Fruit fly (Drosophila melanogaster): ENCODE data around the gene CG34324.
A peak's percentile ranks its signal among the peaks of the same experiment; 100 is the strongest.

CG34324 gene

DNA sequence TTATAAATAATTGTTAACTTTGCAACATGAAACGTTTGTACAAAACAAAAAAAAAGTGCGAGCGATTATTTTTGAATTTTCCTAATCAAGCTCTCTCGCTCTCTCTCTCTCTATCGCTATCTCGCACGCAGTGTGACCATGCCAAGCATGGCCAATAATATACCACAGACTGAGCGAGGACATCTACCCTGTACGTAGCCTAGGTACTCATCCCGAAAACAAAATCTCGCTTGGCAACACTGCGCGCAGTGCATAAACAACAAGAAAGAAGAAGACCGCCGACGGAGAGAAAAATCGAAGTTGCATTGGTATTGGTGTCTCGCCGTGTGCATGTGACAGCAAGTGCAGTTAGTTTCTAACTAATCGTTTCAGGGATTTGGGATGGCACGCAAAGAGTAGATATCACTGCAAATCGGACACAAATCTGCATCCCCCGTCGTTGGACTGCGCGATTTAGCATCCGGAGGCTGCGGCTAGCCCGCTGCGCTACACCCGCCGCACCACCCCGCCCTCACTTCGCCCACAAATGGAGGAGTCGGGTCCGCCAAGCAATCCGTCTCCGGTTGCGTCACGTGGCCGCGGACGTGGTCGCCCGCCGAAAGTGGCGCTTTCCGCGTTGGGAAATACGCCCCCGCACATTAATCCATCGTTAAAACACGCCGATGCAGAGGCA, 44.4 kb downstream of the CG34324 start, which contains the start of the genes CG1998 and Set2 (continued):
- TF ChIP-seq Dll (GFP tag; IDR thresholded peaks at IDR 0.05; ENCODE audit: partially characterized antibody) (0 out of 4 replicates have a peak, but pooled peaks have one; percentile 41), fd3F (GFP tag; optimal IDR thresholded peaks at IDR 0.05) (no peak), CG14014 (GFP tag; IDR thresholded peaks at IDR 0.05) (no peak), gro (GFP tag; optimal IDR thresholded peaks at IDR 0.05) (peak; percentile 68), CG31365 (tag; optimal IDR thresholded peaks at IDR 0.05) (peak; percentile 28), CG18262 (tag; optimal IDR thresholded peaks at IDR 0.05) (no peak), CG34422 (GFP tag; IDR thresholded peaks at IDR 0.05) (peak; percentile 63; the same call in 2 of the 3 replicates), CG30020 (tag; optimal IDR thresholded peaks at IDR 0.05) (no peak), CG14710 (tag; optimal IDR thresholded peaks at IDR 0.05) (peak; percentile 81), sens-2 (GFP tag; IDR thresholded peaks at IDR 0.05) (no peak), onecut (GFP tag; IDR thresholded peaks at IDR 0.05) (peak; percentile 90), zen2 (GFP tag; IDR thresholded peaks at IDR 0.05; ENCODE audit: partially characterized antibody) (no peak), sim (GFP tag; IDR thresholded peaks at IDR 0.05) (no peak), ranshi (GFP tag; IDR thresholded peaks at IDR 0.05) (no peak), Fer3 (tag; optimal IDR thresholded peaks at IDR 0.05) (no peak), CG15601 (tag; optimal IDR thresholded peaks at IDR 0.05) (peak; percentile 35), gem (tag; optimal IDR thresholded peaks at IDR 0.05) (no peak), CG10431 (GFP tag; optimal IDR thresholded peaks at IDR 0.05) (no peak), CG2712 (tag; optimal IDR thresholded peaks at IDR 0.05) (peak; percentile 51), Sin3A (optimal IDR thresholded peaks at IDR 0.05) (peak; percentile 15), CG3163 (GFP tag; optimal IDR thresholded peaks at IDR 0.05) (no peak), CG3281 (GFP tag; optimal IDR thresholded peaks at IDR 0.05) (no peak), CG34224 (GFP tag; IDR thresholded peaks at IDR 0.05; ENCODE audit: partially characterized antibody) (peak; percentile 11; the same call in 1 of the 3 replicates), CG10321 (GFP tag; IDR thresholded peaks at IDR 0.05) (peak; percentile 82), nau (GFP tag; optimal IDR thresholded peaks at IDR 0.05) (no peak), crc (GFP tag; optimal IDR thresholded peaks at IDR 0.05) (no peak), chm (GFP tag; IDR thresholded peaks at IDR 0.05) (no peak), CG10959 (GFP tag; IDR thresholded peaks at IDR 0.05) (no peak), PHDP (tag; optimal IDR thresholded peaks at IDR 0.05) (no peak), NC2β (GFP tag; optimal IDR thresholded peaks at IDR 0.05) (peak; percentile 15), ERR (GFP tag; optimal IDR thresholded peaks at IDR 0.05) (peak; percentile 24), CG10654 (GFP tag; optimal IDR thresholded peaks at IDR 0.05) (peak; percentile 10), CG8478 (optimal IDR thresholded peaks at IDR 0.05) (no peak), CG12236 (GFP tag; optimal IDR thresholded peaks at IDR 0.05) (no peak), CG1233 (GFP tag; optimal IDR thresholded peaks at IDR 0.05) (peak; percentile 3), eve (GFP tag; optimal IDR thresholded peaks at IDR 0.05) (no peak), Tbp (GFP tag; optimal IDR thresholded peaks at IDR 0.05) (no peak), aop (GFP tag; IDR thresholded peaks at IDR 0.05) (no peak), CG32772 (GFP tag; IDR thresholded peaks at IDR 0.05) (no peak; the same call in 1 of the 2 replicates), ase (GFP tag; IDR thresholded peaks at IDR 0.05) (no peak), fd96Cb (tag; optimal IDR thresholded peaks at IDR 0.05) (no peak), H15 (GFP tag; IDR thresholded peaks at IDR 0.05) (no peak), odd (GFP tag; optimal IDR thresholded peaks at IDR 0.05) (no peak), CG17568 (GFP tag; optimal IDR thresholded peaks at IDR 0.05) (no peak), wor (GFP tag; IDR thresholded peaks at IDR 0.05) (no peak), Lhr (GFP tag; optimal IDR thresholded peaks at IDR 0.05) (peak; percentile 91), bowl (GFP tag; IDR thresholded peaks at IDR 0.05) (no peak), Spps (tag; optimal IDR thresholded peaks at IDR 0.05) (no peak), da (GFP tag; optimal IDR thresholded peaks at IDR 0.05) (no peak), knrl (GFP tag; IDR thresholded peaks at IDR 0.05; ENCODE audit: partially characterized antibody) (peak; percentile 56; the same call in 2 of the 3 replicates), Drgx (GFP tag; IDR thresholded peaks at IDR 0.05) (no peak)

All from whole organism, embryonic.